Worm (Caenorhabditis elegans) whole organism, mixed stage, embryonic: ENCODE measurements around the gene C47D12.2.
A peak's percentile ranks its signal among the peaks of the same experiment; 100 is the strongest.

Source experiments
- M03D4.4 ChIP-seq: sonication (generic microtip); optimal IDR thresholded peaks from 2 replicates; lab custom pipeline; 2017; ENCODE audit warnings: mild to moderate bottlenecking, missing genetic modification characterization, missing compliant biosample characterization
- bed-3 ChIP-seq: fragments of 200-800 bp; sonication (Bioruptor generic); optimal IDR thresholded peaks from 3 replicates; lab custom pipeline; 2018; ENCODE audit warnings: mild to moderate bottlenecking, missing genetic modification characterization, moderate library complexity, missing compliant biosample characterization
- blmp-1 ChIP-seq: fragments of 150-350 bp; optimal IDR thresholded peaks from 2 replicates; lab custom pipeline; 2014; ENCODE audit warnings: missing biosample characterization, missing genetic modification characterization
- ceh-39 ChIP-seq: fragments of 150-350 bp; optimal IDR thresholded peaks from 2 replicates; lab custom pipeline; 2014; ENCODE audit warnings: missing biosample characterization, missing genetic modification characterization
- ceh-43 ChIP-seq: fragments of 200-800 bp; sonication (Bioruptor generic); optimal IDR thresholded peaks from 2 replicates; lab custom pipeline; 2018; ENCODE audit warnings: mild to moderate bottlenecking, missing genetic modification characterization, moderate library complexity, missing compliant biosample characterization
- ceh-83 ChIP-seq: fragments of 200-800 bp; sonication (Bioruptor generic); optimal IDR thresholded peaks from 2 replicates; lab custom pipeline; 2018; ENCODE audit warnings: mild to moderate bottlenecking, missing genetic modification characterization, missing compliant biosample characterization
- ces-1 ChIP-seq: fragments of 150-350 bp; optimal IDR thresholded peaks from 2 replicates; lab custom pipeline; 2014; ENCODE audit warnings: missing biosample characterization, missing genetic modification reagents, missing genetic modification characterization
- cnd-1 ChIP-seq: fragments of 200-800 bp; sonication (Bioruptor generic); optimal IDR thresholded peaks from 2 replicates; lab custom pipeline; 2018; ENCODE audit warnings: mild to moderate bottlenecking, missing genetic modification characterization, missing compliant biosample characterization
- drap-1 ChIP-seq: fragments of 200-800 bp; sonication (Bioruptor generic); optimal IDR thresholded peaks from 3 replicates; lab custom pipeline; 2018; ENCODE audit warnings: mild to moderate bottlenecking, missing genetic modification characterization, missing compliant biosample characterization
- elt-3 ChIP-seq: fragments of 150-350 bp; optimal IDR thresholded peaks from 2 replicates; lab custom pipeline; 2014; ENCODE audit warnings: missing biosample characterization, missing genetic modification characterization
- ham-2 ChIP-seq: fragments of 200-800 bp; sonication (Bioruptor generic); optimal IDR thresholded peaks from 2 replicates; lab custom pipeline; 2018; ENCODE audit warnings: mild to moderate bottlenecking, missing genetic modification characterization, missing compliant biosample characterization
- hlh-1 ChIP-seq: fragments of 150-350 bp; optimal IDR thresholded peaks from 2 replicates; lab custom pipeline; 2014; ENCODE audit warnings: missing biosample characterization, missing genetic modification reagents, missing genetic modification characterization
- lin-13 ChIP-seq: fragments of 150-350 bp; optimal IDR thresholded peaks from 2 replicates; lab custom pipeline; 2014; ENCODE audit warnings: missing biosample characterization, missing genetic modification characterization
- lin-32 ChIP-seq: fragments of 200-800 bp; sonication (Bioruptor generic); optimal IDR thresholded peaks from 2 replicates; lab custom pipeline; 2018; ENCODE audit warnings: mild to moderate bottlenecking, missing genetic modification characterization, missing compliant biosample characterization
- lsy-2 ChIP-seq: fragments of 150-350 bp; optimal IDR thresholded peaks from 2 replicates; lab custom pipeline; 2014; ENCODE audit warnings: missing biosample characterization, missing genetic modification characterization
- mab-5 ChIP-seq: fragments of 150-350 bp; optimal IDR thresholded peaks from 2 replicates; lab custom pipeline; 2014; ENCODE audit warnings: missing biosample characterization, missing genetic modification characterization
- mep-1 ChIP-seq: fragments of 150-350 bp; optimal IDR thresholded peaks from 2 replicates; lab custom pipeline; 2017; ENCODE audit warnings: missing biosample characterization, missing genetic modification reagents, missing genetic modification characterization, inconsistent platforms
- mls-2 ChIP-seq: sonication (generic microtip); optimal IDR thresholded peaks from 2 replicates; lab custom pipeline; 2016; ENCODE audit warnings: mild to moderate bottlenecking, missing genetic modification characterization, moderate library complexity, missing compliant biosample characterization
- nhr-12 ChIP-seq: fragments of 150-350 bp; optimal IDR thresholded peaks from 2 replicates; lab custom pipeline; 2014; ENCODE audit warnings: missing biosample characterization, missing genetic modification characterization
- nhr-28 ChIP-seq: fragments of 150-350 bp; optimal IDR thresholded peaks from 2 replicates; lab custom pipeline; 2014; ENCODE audit warnings: missing biosample characterization, missing genetic modification characterization
- pha-4 ChIP-seq: fragments of 150-350 bp; optimal IDR thresholded peaks from 2 replicates; lab custom pipeline; 2018; ENCODE audit warnings: missing biosample characterization, missing genetic modification reagents, missing genetic modification characterization
- sem-2 ChIP-seq: fragments of 200-800 bp; sonication (Bioruptor generic); optimal IDR thresholded peaks from 2 replicates; lab custom pipeline; 2018; ENCODE audit warnings: mild to moderate bottlenecking, missing genetic modification characterization, missing compliant biosample characterization
- snpc-4 ChIP-seq: fragments of 150-350 bp; optimal IDR thresholded peaks from 2 replicates; lab custom pipeline; 2014; ENCODE audit warnings: missing biosample characterization, missing genetic modification characterization
- sptf-1 ChIP-seq: sonication (generic microtip); optimal IDR thresholded peaks from 2 replicates; lab custom pipeline; 2017; ENCODE audit warnings: mild to moderate bottlenecking, missing genetic modification characterization, moderate library complexity, missing compliant biosample characterization
- tbx-8 ChIP-seq: fragments of 200-800 bp; sonication (Bioruptor generic); optimal IDR thresholded peaks from 2 replicates; lab custom pipeline; 2018; ENCODE audit warnings: mild to moderate bottlenecking, missing genetic modification characterization, moderate library complexity, missing compliant biosample characterization
- unc-120 ChIP-seq: sonication (generic microtip); optimal IDR thresholded peaks from 2 replicates; lab custom pipeline; 2017; ENCODE audit warnings: missing genetic modification characterization, missing compliant biosample characterization; ENCODE audit not compliant: poor library complexity, severe bottlenecking
- unc-39 ChIP-seq: fragments of 150-350 bp; optimal IDR thresholded peaks from 2 replicates; lab custom pipeline; 2014; ENCODE audit warnings: missing biosample characterization, missing genetic modification characterization
- zip-8 ChIP-seq: fragments of 150-350 bp; optimal IDR thresholded peaks from 2 replicates; lab custom pipeline; 2014; ENCODE audit warnings: missing biosample characterization, missing genetic modification characterization

The C47D12.2 gene

ce11 chrII:11700200-11700599 is 24.1 kb downstream of the C47D12.2 start, which contains the start of gene inos-1:
TSS of gene inos-1 (minus strand) at chrII:11700300.
- TF ChIP-seq elt-3 (tag; lab: Kevin White, UChicago) (no peak), lin-32 (GFP tag; lab: Kevin White, UChicago) (no peak), mab-5 (tag; lab: Kevin White, UChicago) (no peak), nhr-28 (tag; lab: Kevin White, UChicago) (no peak), blmp-1 (tag; lab: Kevin White, UChicago) (no peak), mep-1 (no peak), mls-2 (tag; lab: Kevin White, UChicago) (no peak), ces-1 (GFP tag; lab: Kevin White, UChicago) (no peak)

DNA sequence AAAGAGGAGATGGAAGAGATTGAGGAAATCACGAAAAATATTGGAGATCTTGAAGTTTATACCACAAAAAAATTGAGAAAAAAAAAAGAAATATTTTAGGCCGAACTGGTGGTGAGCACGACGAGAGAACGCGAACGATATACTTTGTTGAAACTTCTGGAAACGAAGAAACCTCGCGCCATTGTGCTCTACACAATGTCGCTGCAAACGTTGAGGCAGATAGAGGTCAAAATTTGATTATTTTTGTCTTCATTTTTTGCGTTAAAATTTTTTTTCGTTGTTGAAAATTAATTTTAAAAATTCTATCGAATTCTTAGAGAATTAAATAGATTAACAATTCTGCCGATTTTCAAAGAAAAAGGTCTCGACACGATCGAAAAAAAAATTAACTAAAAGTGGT is 24.5 kb downstream of the C47D12.2 start:
- TF ChIP-seq hlh-1 (tag; lab: Kevin White, UChicago): no peak
- TF ChIP-seq cnd-1 (tag; lab: Kevin White, UChicago): no peak
- no peak for TF ChIP-seq ham-2 (GFP tag; lab: Kevin White, UChicago)
- TF ChIP-seq sem-2 (GFP tag; lab: Kevin White, UChicago): no peak
- no peak for TF ChIP-seq drap-1 (GFP tag; lab: Kevin White, UChicago)
- no peak for TF ChIP-seq sptf-1 (tag; lab: Kevin White, UChicago)
- no peak for TF ChIP-seq elt-3 (tag; lab: Kevin White, UChicago)
- no peak for TF ChIP-seq M03D4.4 (tag; lab: Kevin White, UChicago)

- TF ChIP-seq unc-120 (tag; lab: Kevin White, UChicago) (no peak), lin-13 (no peak), tbx-8 (no peak), ham-2 (GFP tag; lab: Kevin White, UChicago) (no peak), elt-3 (tag; lab: Kevin White, UChicago) (no peak), ceh-83 (GFP tag; lab: Kevin White, UChicago) (no peak), bed-3 (GFP tag; lab: Kevin White, UChicago) (no peak), lin-32 (GFP tag; lab: Kevin White, UChicago) (no peak), mls-2 (tag; lab: Kevin White, UChicago) (no peak), lsy-2 (tag; lab: Kevin White, UChicago) (no peak), nhr-28 (tag; lab: Kevin White, UChicago) (no peak), mab-5 (tag; lab: Kevin White, UChicago) (no peak), mep-1 (no peak), M03D4.4 (tag; lab: Kevin White, UChicago) (no peak), sem-2 (GFP tag; lab: Kevin White, UChicago) (no peak), blmp-1 (tag; lab: Kevin White, UChicago) (no peak)
- TF ChIP-seq, all 35 proteins: peak for 0
Measured at ce11 chrII:11705787-11706186, 29.7 kb downstream of the C47D12.2 start, which contains the start of gene VF13D12L.3. TSS of gene VF13D12L.3 (plus strand) at chrII:11706009.

- TF ChIP-seq M03D4.4 (tag; lab: Kevin White, UChicago): no peak
- TF ChIP-seq, all 35 proteins: peak for 0
Measured at ce11 chrII:11709464-11709863, 33.4 kb downstream of the C47D12.2 start, which contains the start of gene fcmt-1. TSS of gene fcmt-1 (minus strand) at chrII:11709564.

- TF ChIP-seq blmp-1 (tag; lab: Kevin White, UChicago) (peak; percentile 52), mab-5 (tag; lab: Kevin White, UChicago) (no peak)
Measured at ce11 chrII:11710771-11711170, 34.7 kb downstream of the C47D12.2 start.

ce11 chrII:11713569-11713968 is 37.5 kb downstream of the C47D12.2 start, which contains the start of gene F13D12.10:
TSS of gene F13D12.10 (plus strand) at chrII:11713799.
- TF ChIP-seq mep-1: no peak
- peak; percentile 95 for TF ChIP-seq hlh-1 (tag; lab: Kevin White, UChicago)
- no peak for TF ChIP-seq pha-4 (tag; lab: Kevin White, UChicago)
- no peak for TF ChIP-seq ceh-43 (GFP tag; lab: Kevin White, UChicago)
- TF ChIP-seq unc-120 (tag; lab: Kevin White, UChicago): peak; percentile 7
- TF ChIP-seq zip-8 (tag; lab: Kevin White, UChicago): no peak
- TF ChIP-seq drap-1 (GFP tag; lab: Kevin White, UChicago): no peak
- no peak for TF ChIP-seq cnd-1 (tag; lab: Kevin White, UChicago)
- TF ChIP-seq tbx-8: no peak
- TF ChIP-seq, all 35 proteins: peak for 2

DNA sequence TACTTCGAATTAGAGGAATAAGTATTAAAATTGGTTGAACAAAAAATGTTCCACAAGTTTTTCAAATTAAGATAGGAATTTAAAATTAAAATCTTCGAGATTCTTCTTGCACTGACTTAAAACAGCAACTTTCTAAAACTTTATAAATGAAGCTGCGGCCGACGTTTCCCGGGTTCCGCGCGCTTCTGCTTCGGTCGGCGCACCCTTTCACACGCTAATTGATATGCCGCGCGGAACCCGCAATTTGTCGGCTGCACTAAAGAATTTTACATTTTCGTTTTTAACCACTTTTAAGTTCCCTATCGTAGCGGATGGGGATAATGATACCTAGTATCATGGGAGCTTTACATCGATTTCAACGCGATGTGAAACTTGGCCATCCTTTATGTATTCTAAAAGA is 38.6 kb downstream of the C47D12.2 start:
- TF ChIP-seq nhr-12 (tag; lab: Kevin White, UChicago): no peak
- TF ChIP-seq hlh-1 (tag; lab: Kevin White, UChicago): no peak
- TF ChIP-seq nhr-28 (tag; lab: Kevin White, UChicago): no peak
- no peak for TF ChIP-seq cnd-1 (tag; lab: Kevin White, UChicago)
- no peak for TF ChIP-seq tbx-8
- no peak for TF ChIP-seq snpc-4 (tag; lab: Kevin White, UChicago)
- TF ChIP-seq elt-3 (tag; lab: Kevin White, UChicago): no peak
- TF ChIP-seq ceh-39 (tag; lab: Kevin White, UChicago): no peak
- TF ChIP-seq ham-2 (GFP tag; lab: Kevin White, UChicago): no peak
- no peak for TF ChIP-seq sem-2 (GFP tag; lab: Kevin White, UChicago)
- TF ChIP-seq ces-1 (GFP tag; lab: Kevin White, UChicago): no peak
- no peak for TF ChIP-seq unc-120 (tag; lab: Kevin White, UChicago)
- no peak for TF ChIP-seq bed-3 (GFP tag; lab: Kevin White, UChicago)
- no peak for TF ChIP-seq unc-39 (tag; lab: Kevin White, UChicago)
- no peak for TF ChIP-seq ceh-83 (GFP tag; lab: Kevin White, UChicago)
